Worm (Caenorhabditis elegans): ENCODE results near the gene unc-80.

DNA sequence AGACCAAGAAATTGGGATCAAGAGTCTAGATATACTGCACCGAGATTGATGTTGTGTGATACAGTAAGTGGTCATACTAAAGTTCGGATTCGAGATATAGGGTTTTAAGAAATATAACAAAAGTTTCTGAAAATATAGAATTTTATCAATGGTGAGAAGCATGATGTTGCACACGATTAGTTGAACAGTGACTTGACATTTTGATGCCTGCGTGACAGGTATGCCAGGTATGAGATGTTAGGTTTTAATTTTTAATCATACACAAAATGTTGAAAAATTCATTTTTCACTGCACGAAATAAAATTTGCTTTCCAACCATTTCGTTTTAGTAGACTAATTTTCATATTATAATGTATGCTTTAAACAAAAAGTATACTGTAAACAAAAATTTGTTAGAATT lies 49.0 kb upstream of the unc-80 start:
- TF ChIP-seq elt-3 (tag; optimal IDR thresholded peaks at IDR 0.05), result no peak
- no peak for TF ChIP-seq ceh-82 (tag; optimal IDR thresholded peaks at IDR 0.05)
- no peak for TF ChIP-seq nhr-12 (tag; optimal IDR thresholded peaks at IDR 0.05)
- TF ChIP-seq fkh-10 (GFP tag; optimal IDR thresholded peaks at IDR 0.05), result no peak
- no peak for TF ChIP-seq ama-1 (optimal IDR thresholded peaks at IDR 0.05)
- TF ChIP-seq ztf-4 (tag; optimal IDR thresholded peaks at IDR 0.05), result no peak

Measured in whole organism, L3 larva.